Worm (Caenorhabditis elegans): Measurements from ENCODE around the gene F26G5.1.

The F26G5.1 gene

ce11 chrV:5001386-5001785 is 26.1 kb downstream of the F26G5.1 start, which contains the start of gene srr-8:
Gene srr-8, plus strand, starts transcription at chrV:5001686.
- TF ChIP-seq unc-55 (GFP tag; optimal IDR thresholded peaks at IDR 0.05): no peak
- TF ChIP-seq pha-4 (tag; optimal IDR thresholded peaks at IDR 0.05): no peak
- TF ChIP-seq ceh-48 (tag; optimal IDR thresholded peaks at IDR 0.05): no peak
- no peak for TF ChIP-seq odd-2 (tag; optimal IDR thresholded peaks at IDR 0.05)
- no peak for TF ChIP-seq fkh-10 (GFP tag; optimal IDR thresholded peaks at IDR 0.05)
- TF ChIP-seq npax-4 (tag; optimal IDR thresholded peaks at IDR 0.05): no peak
- TF ChIP-seq hlh-8 (tag; optimal IDR thresholded peaks at IDR 0.05): no peak
- no peak for TF ChIP-seq lin-11 (tag; optimal IDR thresholded peaks at IDR 0.05)
- TF ChIP-seq ceh-24 (tag; optimal IDR thresholded peaks at IDR 0.05): no peak
- TF ChIP-seq ceh-22 (tag; optimal IDR thresholded peaks at IDR 0.05): no peak
- no peak for TF ChIP-seq unc-3 (GFP tag; conservative IDR thresholded peaks at IDR 0.05)
- no peak for TF ChIP-seq unc-3 (tag; optimal IDR thresholded peaks at IDR 0.05)

- no peak for TF ChIP-seq ztf-16 (tag; optimal IDR thresholded peaks at IDR 0.05)
- peak; percentile 80 for TF ChIP-seq elt-2 (tag; optimal IDR thresholded peaks at IDR 0.05)
Measured at ce11 chrV:5012193-5012853, 37.0 kb downstream of the F26G5.1 start, which contains the start of gene srr-6. Gene srr-6, plus strand, starts transcription at chrV:5012803.

ce11 chrV:5016728-5017127 is 41.5 kb downstream of the F26G5.1 start:
- TF ChIP-seq unc-42 (tag; optimal IDR thresholded peaks at IDR 0.05) (peak; percentile 29), elt-4 (tag; optimal IDR thresholded peaks at IDR 0.05) (no peak), ceh-14 (tag; optimal IDR thresholded peaks at IDR 0.05) (peak; percentile 46), hlh-30 (tag; optimal IDR thresholded peaks at IDR 0.05; ENCODE audit: insufficient read depth) (no peak), ceh-48 (tag; optimal IDR thresholded peaks at IDR 0.05) (no peak), npax-4 (tag; optimal IDR thresholded peaks at IDR 0.05) (no peak)

- TF ChIP-seq fax-1 (tag; optimal IDR thresholded peaks at IDR 0.05): no peak
- TF ChIP-seq syd-9 (tag; optimal IDR thresholded peaks at IDR 0.05): no peak
- TF ChIP-seq dmd-4 (tag; optimal IDR thresholded peaks at IDR 0.05; ENCODE audit: borderline replicate concordance): no peak
- no peak for TF ChIP-seq zip-5 (tag; optimal IDR thresholded peaks at IDR 0.05)
- TF ChIP-seq unc-3 (GFP tag; conservative IDR thresholded peaks at IDR 0.05): no peak
- TF ChIP-seq unc-3 (tag; optimal IDR thresholded peaks at IDR 0.05): no peak
- TF ChIP-seq pha-2 (tag; optimal IDR thresholded peaks at IDR 0.05): no peak
- no peak for TF ChIP-seq elt-4 (tag; optimal IDR thresholded peaks at IDR 0.05)
- TF ChIP-seq ceh-14 (tag; optimal IDR thresholded peaks at IDR 0.05): no peak
- no peak for TF ChIP-seq ztf-16 (tag; optimal IDR thresholded peaks at IDR 0.05)
- TF ChIP-seq ceh-24 (tag; optimal IDR thresholded peaks at IDR 0.05): no peak
- no peak for TF ChIP-seq pag-3 (tag; optimal IDR thresholded peaks at IDR 0.05; ENCODE audit: borderline replicate concordance)
- TF ChIP-seq lim-6 (tag; optimal IDR thresholded peaks at IDR 0.05): no peak
- TF ChIP-seq ttx-3 (tag; optimal IDR thresholded peaks at IDR 0.05): no peak
- no peak for TF ChIP-seq eyg-1 (tag; optimal IDR thresholded peaks at IDR 0.05)
- TF ChIP-seq Y22D7AL.16 (tag; optimal IDR thresholded peaks at IDR 0.05): no peak
Measured at ce11 chrV:5018067-5018466, 42.8 kb downstream of the F26G5.1 start.

- no peak for TF ChIP-seq fkh-10 (GFP tag; optimal IDR thresholded peaks at IDR 0.05)
- TF ChIP-seq ztf-16 (tag; optimal IDR thresholded peaks at IDR 0.05): no peak
- no peak for TF ChIP-seq sox-4 (tag; optimal IDR thresholded peaks at IDR 0.05)
- TF ChIP-seq lin-11 (tag; optimal IDR thresholded peaks at IDR 0.05): no peak
- TF ChIP-seq ceh-18 (tag; optimal IDR thresholded peaks at IDR 0.05): no peak
- no peak for TF ChIP-seq hlh-15 (tag; optimal IDR thresholded peaks at IDR 0.05)
- no peak for TF ChIP-seq tbx-7 (tag; optimal IDR thresholded peaks at IDR 0.05)
- TF ChIP-seq ama-1 (optimal IDR thresholded peaks at IDR 0.05): no peak
- TF ChIP-seq C38D4.7 (GFP tag; optimal IDR thresholded peaks at IDR 0.05): no peak
- no peak for TF ChIP-seq ceh-45 (GFP tag; IDR thresholded peaks at IDR 0.05)
- TF ChIP-seq nhr-11 (tag; optimal IDR thresholded peaks at IDR 0.05): no peak
- TF ChIP-seq eyg-1 (tag; optimal IDR thresholded peaks at IDR 0.05): no peak
- TF ChIP-seq elt-2 (tag; optimal IDR thresholded peaks at IDR 0.05): no peak
- no peak for TF ChIP-seq ceh-31 (tag; optimal IDR thresholded peaks at IDR 0.05)
- TF ChIP-seq syd-9 (tag; optimal IDR thresholded peaks at IDR 0.05): no peak
- no peak for TF ChIP-seq ets-4 (tag; optimal IDR thresholded peaks at IDR 0.05)
Measured at ce11 chrV:5018810-5019274, 43.6 kb downstream of the F26G5.1 start, which contains the start of gene srr-4. Gene srr-4, plus strand, starts transcription at chrV:5019224.

Data from whole organism, late embryonic.